Worm (Caenorhabditis elegans) whole organism, late embryonic: Measurements from ENCODE around the gene rpl-25.1.

Experiments used
- F13H6.1 ChIP-seq: sonication (generic microtip); optimal IDR thresholded peaks from 2 replicates; lab custom pipeline; 2016; ENCODE audit warnings: missing genetic modification characterization, missing compliant biosample characterization
- Y22D7AL.16 ChIP-seq: sonication (generic microtip); optimal IDR thresholded peaks from 2 replicates; lab custom pipeline; 2016; ENCODE audit warnings: missing genetic modification characterization, missing compliant biosample characterization
- ceh-48 ChIP-seq: sonication (generic microtip); optimal IDR thresholded peaks from 2 replicates; lab custom pipeline; 2016; ENCODE audit warnings: missing genetic modification characterization, inconsistent platforms, missing compliant biosample characterization
- ceh-6 ChIP-seq: fragments of 200-800 bp; sonication (Bioruptor generic); optimal IDR thresholded peaks from 2 replicates; lab custom pipeline; 2018; ENCODE audit warnings: mild to moderate bottlenecking, missing genetic modification characterization, missing compliant biosample characterization
- ceh-9 ChIP-seq: sonication (generic microtip); optimal IDR thresholded peaks from 2 replicates; lab custom pipeline; 2016; ENCODE audit warnings: mild to moderate bottlenecking, missing genetic modification characterization, inconsistent platforms, missing compliant biosample characterization
- dmd-4 ChIP-seq: sonication (generic microtip); optimal IDR thresholded peaks from 2 replicates; lab custom pipeline; 2016; ENCODE audit warnings: borderline replicate concordance, missing genetic modification characterization, missing compliant biosample characterization
- elt-2 ChIP-seq: sonication (generic microtip); optimal IDR thresholded peaks from 2 replicates; lab custom pipeline; 2016; ENCODE audit warnings: missing genetic modification reagents, missing genetic modification characterization, missing compliant biosample characterization
- gmeb-2 ChIP-seq: sonication (generic microtip); optimal IDR thresholded peaks from 2 replicates; lab custom pipeline; 2016; ENCODE audit warnings: missing genetic modification characterization, inconsistent platforms, missing compliant biosample characterization
- lin-11 ChIP-seq: fragments of 200-800 bp; sonication (Bioruptor generic); optimal IDR thresholded peaks from 2 replicates; lab custom pipeline; 2018; ENCODE audit warnings: mild to moderate bottlenecking, missing genetic modification characterization, missing compliant biosample characterization
- nhr-11 ChIP-seq: fragments of 150-350 bp; optimal IDR thresholded peaks from 2 replicates; lab custom pipeline; 2014; ENCODE audit warnings: missing biosample characterization, missing genetic modification characterization
- pha-4 ChIP-seq: fragments of 150-350 bp; optimal IDR thresholded peaks from 2 replicates; lab custom pipeline; 2018; ENCODE audit warnings: missing biosample characterization, missing genetic modification reagents, missing genetic modification characterization
- rnt-1 ChIP-seq: sonication (generic microtip); optimal IDR thresholded peaks from 2 replicates; lab custom pipeline; 2016; ENCODE audit warnings: missing genetic modification characterization, missing compliant biosample characterization
- ztf-16 ChIP-seq: sonication (generic microtip); optimal IDR thresholded peaks from 2 replicates; lab custom pipeline; 2017; ENCODE audit warnings: missing genetic modification characterization, missing compliant biosample characterization

- peak; percentile 44 for TF ChIP-seq elt-2
- TF ChIP-seq gmeb-2 (tag; lab: Kevin White, UChicago) = no peak
- no peak for TF ChIP-seq dmd-4
- no peak for TF ChIP-seq ztf-16
- no peak for TF ChIP-seq Y22D7AL.16
- TF ChIP-seq lin-11 (tag; lab: Kevin White, UChicago) = no peak
- TF ChIP-seq ceh-48 = no peak
- TF ChIP-seq rnt-1 (tag; lab: Kevin White, UChicago) = no peak
- TF ChIP-seq nhr-11 (tag; lab: Kevin White, UChicago) = no peak
- no peak for TF ChIP-seq ceh-6 (GFP tag; lab: Kevin White, UChicago)
- TF ChIP-seq pha-4 (tag; lab: Kevin White, UChicago) = no peak
- no peak for TF ChIP-seq ceh-9 (tag; lab: Kevin White, UChicago)
- no peak for TF ChIP-seq F13H6.1 (tag; lab: Kevin White, UChicago)
Measured at ce11 chrX:4673165-4673756, 41.7 kb upstream of the rpl-25.1 start, which contains the start of gene tmem-135.
